Worm (Caenorhabditis elegans): ENCODE data around the gene cdd-2.

The cdd-2 gene

ce11 chrIV:7500924-7501323 is 46.8 kb downstream of the cdd-2 start:
- no peak for TF ChIP-seq nhr-232 (tag; optimal IDR thresholded peaks at IDR 0.05)
- no peak for TF ChIP-seq hlh-6 (tag; optimal IDR thresholded peaks at IDR 0.05)
- no peak for TF ChIP-seq ceh-34 (tag; optimal IDR thresholded peaks at IDR 0.05)
- TF ChIP-seq pax-1 (tag; optimal IDR thresholded peaks at IDR 0.05), result no peak
- no peak for TF ChIP-seq sox-2 (GFP tag; IDR thresholded peaks at IDR 0.05)
- no peak for TF ChIP-seq ceh-2 (tag; optimal IDR thresholded peaks at IDR 0.05)
- no peak for TF ChIP-seq ceh-24 (tag; optimal IDR thresholded peaks at IDR 0.05)
- no peak for TF ChIP-seq ceh-31 (tag; optimal IDR thresholded peaks at IDR 0.05)
- TF ChIP-seq F13H6.1 (tag; optimal IDR thresholded peaks at IDR 0.05), result no peak
- TF ChIP-seq ets-4 (tag; optimal IDR thresholded peaks at IDR 0.05), result no peak
- TF ChIP-seq pag-3 (tag; optimal IDR thresholded peaks at IDR 0.05; ENCODE audit: borderline replicate concordance), result no peak
- TF ChIP-seq T23F11.4 (GFP tag; optimal IDR thresholded peaks at IDR 0.05), result no peak
- no peak for TF ChIP-seq npax-4 (tag; optimal IDR thresholded peaks at IDR 0.05)
- no peak for TF ChIP-seq nfya-1 (tag; optimal IDR thresholded peaks at IDR 0.05)
- no peak for TF ChIP-seq pha-2 (tag; optimal IDR thresholded peaks at IDR 0.05)
- TF ChIP-seq gmeb-2 (tag; optimal IDR thresholded peaks at IDR 0.05), result no peak
- TF ChIP-seq unc-42 (tag; optimal IDR thresholded peaks at IDR 0.05), result no peak
- TF ChIP-seq pat-9 (tag; optimal IDR thresholded peaks at IDR 0.05), result no peak
- TF ChIP-seq K09A11.1 (tag; optimal IDR thresholded peaks at IDR 0.05; ENCODE audit: insufficient read depth), result no peak
- no peak for TF ChIP-seq ceh-22 (tag; optimal IDR thresholded peaks at IDR 0.05)

- no peak for TF ChIP-seq ceh-6 (GFP tag; optimal IDR thresholded peaks at IDR 0.05)
- no peak for TF ChIP-seq unc-3 (GFP tag; conservative IDR thresholded peaks at IDR 0.05)
- no peak for TF ChIP-seq unc-3 (tag; optimal IDR thresholded peaks at IDR 0.05)
- TF ChIP-seq ceh-24 (tag; optimal IDR thresholded peaks at IDR 0.05), result no peak
- no peak for TF ChIP-seq C08G9.2 (tag; optimal IDR thresholded peaks at IDR 0.05)
- no peak for TF ChIP-seq F13H6.1 (tag; optimal IDR thresholded peaks at IDR 0.05)
- TF ChIP-seq hlh-8 (tag; optimal IDR thresholded peaks at IDR 0.05), result no peak
- TF ChIP-seq elt-2 (tag; optimal IDR thresholded peaks at IDR 0.05), result no peak
- no peak for TF ChIP-seq pha-2 (tag; optimal IDR thresholded peaks at IDR 0.05)
- TF ChIP-seq ceh-30 (tag; optimal IDR thresholded peaks at IDR 0.05), result no peak
- TF ChIP-seq fkh-10 (GFP tag; optimal IDR thresholded peaks at IDR 0.05), result no peak
- TF ChIP-seq tbx-7 (tag; optimal IDR thresholded peaks at IDR 0.05), result no peak
- TF ChIP-seq tbx-2 (tag; optimal IDR thresholded peaks at IDR 0.05), result no peak
- TF ChIP-seq Y22D7AL.16 (tag; optimal IDR thresholded peaks at IDR 0.05), result no peak
- no peak for TF ChIP-seq npax-4 (tag; optimal IDR thresholded peaks at IDR 0.05)
- TF ChIP-seq unc-86 (tag; optimal IDR thresholded peaks at IDR 0.05), result no peak
- no peak for TF ChIP-seq nhr-11 (tag; optimal IDR thresholded peaks at IDR 0.05)
- TF ChIP-seq hlh-30 (tag; optimal IDR thresholded peaks at IDR 0.05; ENCODE audit: insufficient read depth), result no peak
Measured at ce11 chrIV:7499302-7499701, 48.4 kb downstream of the cdd-2 start.

ce11 chrIV:7497750-7498149 is 49.9 kb downstream of the cdd-2 start, which contains the start of gene egas-4:
Gene egas-4 (minus strand): TSS chrIV:7497850.
- TF ChIP-seq hlh-13 (GFP tag; optimal IDR thresholded peaks at IDR 0.05) (no peak), zip-5 (tag; optimal IDR thresholded peaks at IDR 0.05) (no peak), ceh-45 (GFP tag; IDR thresholded peaks at IDR 0.05) (no peak), pha-2 (tag; optimal IDR thresholded peaks at IDR 0.05) (no peak), pqm-1 (tag; optimal IDR thresholded peaks at IDR 0.05) (no peak), C08G9.2 (tag; optimal IDR thresholded peaks at IDR 0.05) (no peak), pax-1 (tag; optimal IDR thresholded peaks at IDR 0.05) (no peak), eyg-1 (tag; optimal IDR thresholded peaks at IDR 0.05) (no peak), ceh-30 (tag; optimal IDR thresholded peaks at IDR 0.05) (no peak), F13H6.1 (tag; optimal IDR thresholded peaks at IDR 0.05) (no peak), pag-3 (tag; optimal IDR thresholded peaks at IDR 0.05; ENCODE audit: borderline replicate concordance) (no peak), tbx-7 (tag; optimal IDR thresholded peaks at IDR 0.05) (no peak), hlh-6 (tag; optimal IDR thresholded peaks at IDR 0.05) (no peak), K09A11.1 (tag; optimal IDR thresholded peaks at IDR 0.05; ENCODE audit: insufficient read depth) (no peak), ets-4 (tag; optimal IDR thresholded peaks at IDR 0.05) (no peak), unc-3 (GFP tag; conservative IDR thresholded peaks at IDR 0.05) (no peak), unc-3 (tag; optimal IDR thresholded peaks at IDR 0.05) (no peak)
